Worm (Caenorhabditis elegans): Measurements from ENCODE around the gene H20J04.4.

The H20J04.4 gene

DNA sequence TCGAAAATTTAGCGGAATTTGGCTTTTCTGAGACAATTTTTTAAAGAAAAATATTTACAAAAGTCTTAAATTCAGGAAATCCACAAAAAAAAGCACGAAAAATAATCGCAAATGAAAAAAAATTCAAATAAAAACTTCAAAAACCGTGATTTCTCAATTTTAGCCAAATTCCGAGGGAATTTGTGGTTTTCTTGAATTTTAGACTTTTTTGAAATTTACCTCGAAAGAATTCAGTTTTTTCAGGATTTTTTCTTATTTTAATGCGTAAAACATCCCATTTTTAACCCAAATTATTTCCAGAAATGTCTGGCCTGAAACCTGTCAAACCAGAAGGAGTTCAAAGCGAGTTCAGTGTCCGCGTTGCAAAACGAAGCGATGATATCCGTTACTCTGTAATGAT is 27.5 kb upstream of the H20J04.4 start, which contains the start of gene gtf-2F1:
Gene gtf-2F1, plus strand, starts transcription at position 301 of the 400 bp plus-strand sequence.
- TF ChIP-seq nhr-77 (tag; optimal IDR thresholded peaks at IDR 0.05) (no peak), F13H6.1 (tag; optimal IDR thresholded peaks at IDR 0.05) (no peak), sma-3 (GFP tag; optimal IDR thresholded peaks at IDR 0.05) (no peak), lin-11 (tag; optimal IDR thresholded peaks at IDR 0.05) (no peak), mbf-1 (tag; optimal IDR thresholded peaks at IDR 0.05) (no peak), snpc-4 (tag; optimal IDR thresholded peaks at IDR 0.05) (no peak), lsy-2 (tag; optimal IDR thresholded peaks at IDR 0.05) (no peak), dmd-4 (tag; optimal IDR thresholded peaks at IDR 0.05) (no peak), mdl-1 (tag; optimal IDR thresholded peaks at IDR 0.05) (no peak), fos-1 (tag; optimal IDR thresholded peaks at IDR 0.05) (no peak), ceh-82 (tag; optimal IDR thresholded peaks at IDR 0.05) (no peak), nhr-21 (tag; optimal IDR thresholded peaks at IDR 0.05) (no peak), ZK546.5 (tag; optimal IDR thresholded peaks at IDR 0.05) (no peak), aly-2 (tag; optimal IDR thresholded peaks at IDR 0.05) (no peak), ama-1 (optimal IDR thresholded peaks at IDR 0.05) (no peak), gmeb-1 (tag; optimal IDR thresholded peaks at IDR 0.05) (no peak)

DNA sequence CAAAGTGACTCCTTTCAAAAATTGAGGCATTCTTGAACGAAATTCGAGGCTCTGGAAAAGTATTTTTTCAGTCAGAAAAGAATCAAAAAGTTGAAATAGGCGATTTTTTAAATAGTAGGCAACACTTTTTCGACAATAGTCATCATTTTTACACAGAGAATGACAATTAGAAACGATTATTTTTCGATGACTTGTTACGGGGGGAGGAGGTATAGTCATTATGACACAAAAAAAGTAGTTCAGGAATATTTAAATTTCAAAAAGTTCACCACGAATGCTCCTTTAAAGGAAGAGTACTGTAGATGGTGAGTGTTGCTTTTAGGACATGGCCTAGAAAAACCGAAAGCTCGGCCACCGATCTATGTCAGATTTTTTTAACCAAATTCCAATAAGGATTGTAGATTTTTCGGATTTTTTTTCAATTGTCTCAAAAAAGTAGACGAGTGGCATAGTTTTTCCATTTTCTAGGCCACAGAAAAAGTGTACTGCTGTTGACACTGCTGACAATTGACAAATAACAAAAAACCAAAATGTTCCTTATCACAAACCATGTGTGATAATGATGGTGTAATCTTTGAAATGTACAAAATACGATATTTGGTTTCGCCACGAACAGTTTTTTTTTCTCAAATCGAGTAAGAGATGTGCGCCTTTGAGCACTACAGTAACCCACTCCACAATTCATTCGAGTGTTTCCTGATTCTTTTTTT is 21.7 kb upstream of the H20J04.4 start, which contains the start of gene Y52E8A.3:
Gene Y52E8A.3, minus strand, starts transcription at position 51 of the 710 bp plus-strand sequence.
- TF ChIP-seq ceh-82 (tag; optimal IDR thresholded peaks at IDR 0.05) (no peak), nhr-21 (tag; optimal IDR thresholded peaks at IDR 0.05) (no peak), dmd-4 (tag; optimal IDR thresholded peaks at IDR 0.05) (no peak), sma-3 (GFP tag; optimal IDR thresholded peaks at IDR 0.05) (no peak), unc-62 (GFP tag; optimal IDR thresholded peaks at IDR 0.05) (no peak), zag-1 (tag; optimal IDR thresholded peaks at IDR 0.05) (no peak), skn-1 (tag; optimal IDR thresholded peaks at IDR 0.05) (no peak), nhr-129 (tag; optimal IDR thresholded peaks at IDR 0.05) (no peak), elt-3 (tag; optimal IDR thresholded peaks at IDR 0.05) (no peak), lsy-2 (tag; optimal IDR thresholded peaks at IDR 0.05) (no peak), nhr-237 (tag; optimal IDR thresholded peaks at IDR 0.05) (no peak), mdl-1 (tag; optimal IDR thresholded peaks at IDR 0.05) (no peak), nhr-77 (tag; optimal IDR thresholded peaks at IDR 0.05) (no peak), lin-13 (GFP tag; optimal IDR thresholded peaks at IDR 0.05) (no peak), ceh-16 (tag; optimal IDR thresholded peaks at IDR 0.05) (no peak)

DNA sequence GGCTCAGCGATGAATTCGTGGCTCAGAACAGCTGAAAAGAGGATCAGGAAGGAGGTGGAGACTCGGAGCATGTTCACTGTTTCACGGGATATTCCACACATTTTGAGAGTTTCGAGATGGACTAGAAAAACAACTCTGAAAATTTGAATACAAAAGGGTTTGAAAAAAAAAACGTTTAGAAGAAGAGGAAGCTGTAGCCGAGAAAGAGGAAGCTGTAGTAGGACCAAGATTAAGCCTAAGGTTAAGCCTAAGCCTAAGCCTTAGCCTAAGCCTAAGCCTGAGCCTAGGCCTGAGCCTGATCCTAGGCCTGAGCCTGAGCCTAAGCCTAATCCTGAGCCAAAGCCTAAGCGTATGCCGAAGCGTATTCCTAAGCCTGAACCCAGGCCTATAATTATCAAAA is 16.7 kb upstream of the H20J04.4 start, which contains the start of gene plep-1:
Gene plep-1, minus strand, starts transcription at position 101 of the 400 bp plus-strand sequence.
- TF ChIP-seq elt-1 (tag; optimal IDR thresholded peaks at IDR 0.05) (no peak), sma-3 (GFP tag; optimal IDR thresholded peaks at IDR 0.05) (no peak), aly-2 (tag; optimal IDR thresholded peaks at IDR 0.05) (no peak), lin-11 (tag; optimal IDR thresholded peaks at IDR 0.05) (no peak), egl-27 (tag; optimal IDR thresholded peaks at IDR 0.05) (no peak), nhr-77 (tag; optimal IDR thresholded peaks at IDR 0.05) (no peak), crh-2 (tag; optimal IDR thresholded peaks at IDR 0.05) (no peak), peb-1 (tag; optimal IDR thresholded peaks at IDR 0.05) (no peak), Y55F3AM.14 (GFP tag; optimal IDR thresholded peaks at IDR 0.05) (no peak), nhr-237 (tag; optimal IDR thresholded peaks at IDR 0.05) (no peak), F13H6.1 (tag; optimal IDR thresholded peaks at IDR 0.05) (no peak), lsy-2 (tag; optimal IDR thresholded peaks at IDR 0.05) (no peak), mbf-1 (tag; optimal IDR thresholded peaks at IDR 0.05) (no peak), fos-1 (tag; optimal IDR thresholded peaks at IDR 0.05) (no peak), elt-3 (tag; optimal IDR thresholded peaks at IDR 0.05) (no peak)

DNA sequence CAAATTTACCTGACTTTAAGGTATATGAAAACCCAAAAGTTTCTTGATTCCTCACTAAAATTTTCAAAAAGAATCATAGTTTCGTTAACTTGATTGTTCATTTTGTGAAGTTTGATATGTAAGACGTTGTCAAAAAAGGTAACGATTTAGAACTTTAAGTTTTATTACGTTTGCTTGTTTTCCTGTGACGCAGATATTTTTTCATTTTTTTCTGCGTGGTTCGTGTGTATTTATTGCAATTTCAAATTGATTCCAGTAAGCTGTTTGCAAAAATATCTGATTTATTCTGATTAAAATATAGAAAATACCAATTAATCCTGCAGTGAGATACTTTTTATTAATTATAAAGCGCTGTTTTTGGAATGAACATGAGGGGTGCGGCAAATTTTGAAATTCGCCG is 12.8 kb upstream of the H20J04.4 start, which contains the start of gene srw-40:
Gene srw-40, minus strand, starts transcription at position 101 of the 400 bp plus-strand sequence.
- no peak for TF ChIP-seq sem-4 (tag; optimal IDR thresholded peaks at IDR 0.05)
- no peak for TF ChIP-seq ztf-1 (GFP tag; conservative IDR thresholded peaks at IDR 0.05)
- TF ChIP-seq lin-13 (GFP tag; optimal IDR thresholded peaks at IDR 0.05), result no peak
- no peak for TF ChIP-seq dmd-4 (tag; optimal IDR thresholded peaks at IDR 0.05)
- TF ChIP-seq skn-1 (tag; optimal IDR thresholded peaks at IDR 0.05), result no peak
- TF ChIP-seq mdl-1 (tag; optimal IDR thresholded peaks at IDR 0.05), result no peak
- TF ChIP-seq R02D3.7 (tag; optimal IDR thresholded peaks at IDR 0.05), result no peak

DNA sequence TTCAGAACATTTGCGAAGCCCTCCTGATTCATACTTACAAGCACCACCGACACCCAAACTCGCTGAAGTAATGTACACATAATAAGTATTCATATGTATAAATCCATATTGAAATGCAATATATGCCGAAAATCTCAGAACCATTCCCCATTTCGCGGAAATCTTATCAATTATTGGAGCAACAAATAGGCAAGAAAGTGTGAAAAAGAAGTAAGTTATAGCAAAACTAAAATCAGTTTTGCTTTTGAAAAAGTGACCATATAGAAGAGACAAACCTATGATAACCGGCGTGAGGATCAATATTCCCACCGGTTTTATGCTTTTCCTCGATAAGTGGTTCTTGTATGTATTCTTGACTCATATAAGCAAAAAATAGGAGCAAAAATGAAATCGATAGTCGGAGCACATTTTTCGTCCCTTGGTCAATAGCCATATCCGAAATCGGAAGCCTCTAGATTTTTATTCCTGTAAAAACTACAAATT is 9.2 kb upstream of the H20J04.4 start, which contains the start of gene Y52E8A.6:
Gene Y52E8A.6, minus strand, starts transcription at position 433 of the 483 bp plus-strand sequence.
- TF ChIP-seq unc-62 (GFP tag; optimal IDR thresholded peaks at IDR 0.05) (no peak), nhr-10 (tag; optimal IDR thresholded peaks at IDR 0.05) (no peak), C34F6.9 (tag; optimal IDR thresholded peaks at IDR 0.05) (no peak), ceh-16 (tag; optimal IDR thresholded peaks at IDR 0.05) (no peak), nhr-25 (tag; optimal IDR thresholded peaks at IDR 0.05) (no peak), lin-39 (tag; optimal IDR thresholded peaks at IDR 0.05) (no peak), R02D3.7 (tag; optimal IDR thresholded peaks at IDR 0.05) (no peak), nhr-21 (tag; optimal IDR thresholded peaks at IDR 0.05) (no peak), ceh-82 (tag; optimal IDR thresholded peaks at IDR 0.05) (no peak), zag-1 (tag; optimal IDR thresholded peaks at IDR 0.05) (no peak), nhr-11 (tag; optimal IDR thresholded peaks at IDR 0.05) (no peak), nhr-23 (tag; optimal IDR thresholded peaks at IDR 0.05) (no peak), F13H6.1 (tag; optimal IDR thresholded peaks at IDR 0.05) (no peak), ztf-1 (GFP tag; conservative IDR thresholded peaks at IDR 0.05) (no peak), ztf-4 (tag; optimal IDR thresholded peaks at IDR 0.05) (no peak), unc-55 (GFP tag; optimal IDR thresholded peaks at IDR 0.05) (no peak), Y55F3AM.14 (GFP tag; optimal IDR thresholded peaks at IDR 0.05) (no peak), mbf-1 (tag; optimal IDR thresholded peaks at IDR 0.05) (no peak)
